Worm (Caenorhabditis elegans) whole organism, late embryonic: Measurements from ENCODE around the gene col-102.

Source experiments
- F13H6.1 ChIP-seq: sonication (generic microtip); optimal IDR thresholded peaks from 2 replicates; lab custom pipeline; 2016; ENCODE audit warnings: missing genetic modification characterization, missing compliant biosample characterization
- ceh-14 ChIP-seq: sonication (generic microtip); optimal IDR thresholded peaks from 2 replicates; lab custom pipeline; 2016; ENCODE audit warnings: missing genotype, missing genetic modification characterization, missing compliant biosample characterization
- ceh-22 ChIP-seq: sonication (generic microtip); optimal IDR thresholded peaks from 2 replicates; lab custom pipeline; 2017; ENCODE audit warnings: missing biosample characterization, missing genetic modification characterization
- lim-6 ChIP-seq: sonication (generic microtip); optimal IDR thresholded peaks from 2 replicates; lab custom pipeline; 2016; ENCODE audit warnings: missing genetic modification characterization, missing compliant biosample characterization
- nhr-232 ChIP-seq: sonication (generic microtip); optimal IDR thresholded peaks from 2 replicates; lab custom pipeline; 2016; ENCODE audit warnings: missing genetic modification characterization, missing compliant biosample characterization
- npax-4 ChIP-seq: sonication (generic microtip); optimal IDR thresholded peaks from 2 replicates; lab custom pipeline; 2016; ENCODE audit warnings: missing genetic modification characterization, missing compliant biosample characterization
- sox-2 ChIP-seq: fragments of 200-800 bp; sonication (Bioruptor generic); IDR thresholded peaks from 2 replicates; pipeline ENCODE4 v1.3.6; 2022; ENCODE audit warnings: missing genetic modification reagents, missing genetic modification characterization, missing compliant biosample characterization

ce11 chrIV:560780-561179 lies 43.5 kb upstream of the col-102 start:
- TF ChIP-seq ceh-14: no peak
- TF ChIP-seq sox-2: no peak
- TF ChIP-seq F13H6.1 (tag; lab: Kevin White, UChicago): no peak
- no peak for TF ChIP-seq npax-4 (tag; lab: Kevin White, UChicago)
- TF ChIP-seq nhr-232: no peak
- no peak for TF ChIP-seq ceh-22 (tag; lab: Kevin White, UChicago)
- no peak for TF ChIP-seq lim-6 (tag; lab: Kevin White, UChicago)
